Worm (Caenorhabditis elegans) whole organism, L3 larva: ENCODE results near the gene irld-66.

Experiments
- ZK546.5 ChIP-seq: sonication (generic microtip); optimal IDR thresholded peaks from 2 replicates; lab custom pipeline; 2017; ENCODE audit warnings: missing biosample characterization, missing genetic modification characterization
- aly-2 ChIP-seq: fragments of 150-350 bp; optimal IDR thresholded peaks from 2 replicates; lab custom pipeline; 2014; ENCODE audit warnings: missing biosample characterization, missing genetic modification characterization
- ceh-16 ChIP-seq: sonication (generic microtip); optimal IDR thresholded peaks from 2 replicates; lab custom pipeline; 2017; ENCODE audit warnings: missing biosample characterization, missing genetic modification characterization
- ceh-28 ChIP-seq: fragments of 150-350 bp; optimal IDR thresholded peaks from 2 replicates; lab custom pipeline; 2014; ENCODE audit warnings: missing biosample characterization, missing genetic modification reagents, missing genetic modification characterization
- ceh-82 ChIP-seq: fragments of 150-350 bp; optimal IDR thresholded peaks from 2 replicates; lab custom pipeline; 2014; ENCODE audit warnings: missing biosample characterization, missing genetic modification characterization
- ceh-9 ChIP-seq: sonication (generic microtip); optimal IDR thresholded peaks from 2 replicates; lab custom pipeline; 2018; ENCODE audit warnings: missing biosample characterization, missing genetic modification characterization
- daf-12 ChIP-seq: fragments of 150-350 bp; optimal IDR thresholded peaks from 2 replicates; lab custom pipeline; 2014; ENCODE audit warnings: missing biosample characterization, missing genetic modification reagents, missing genetic modification characterization
- egl-27 ChIP-seq: sonication (generic microtip); optimal IDR thresholded peaks from 4 replicates; lab custom pipeline; 2017; ENCODE audit warnings: missing biosample characterization, missing genetic modification reagents, missing genetic modification characterization
- egl-5 ChIP-seq: fragments of 150-350 bp; optimal IDR thresholded peaks from 2 replicates; lab custom pipeline; 2017; ENCODE audit warnings: missing biosample characterization, missing genetic modification reagents, missing genetic modification characterization, inconsistent platforms
- elt-1 ChIP-seq: fragments of 150-350 bp; optimal IDR thresholded peaks from 2 replicates; lab custom pipeline; 2014; ENCODE audit warnings: missing biosample characterization, missing genetic modification characterization
- elt-2 ChIP-seq: sonication (generic microtip); optimal IDR thresholded peaks from 2 replicates; lab custom pipeline; 2016; ENCODE audit warnings: missing genetic modification reagents, mild to moderate bottlenecking, missing genetic modification characterization, missing compliant biosample characterization
- eor-1 ChIP-seq, 2 experiments: fragments of 150-350 bp; optimal IDR thresholded peaks; 2 replicates each; lab custom pipeline; 2014 to 2018; ENCODE audit warnings: missing biosample characterization in 2 of 2, missing genetic modification characterization in 2 of 2
- fkh-10 ChIP-seq: sonication (generic microtip); optimal IDR thresholded peaks from 2 replicates; lab custom pipeline; 2017; ENCODE audit warnings: missing biosample characterization, missing genetic modification reagents, missing genetic modification characterization
- fos-1 ChIP-seq: fragments of 150-350 bp; optimal IDR thresholded peaks from 2 replicates; lab custom pipeline; 2014; ENCODE audit warnings: missing biosample characterization, missing genetic modification characterization
- hmg-11 ChIP-seq: sonication (generic microtip); optimal IDR thresholded peaks from 2 replicates; lab custom pipeline; 2016; ENCODE audit warnings: missing genetic modification characterization, missing compliant biosample characterization
- lin-39 ChIP-seq: fragments of 150-350 bp; optimal IDR thresholded peaks from 2 replicates; lab custom pipeline; 2018; ENCODE audit warnings: missing biosample characterization, missing genetic modification reagents, missing genetic modification characterization
- lsy-12 ChIP-seq: sonication (generic microtip); optimal IDR thresholded peaks from 2 replicates; lab custom pipeline; 2016; ENCODE audit warnings: mild to moderate bottlenecking, missing genetic modification characterization, missing compliant biosample characterization
- mdl-1 ChIP-seq: fragments of 150-350 bp; optimal IDR thresholded peaks from 2 replicates; lab custom pipeline; 2014; ENCODE audit warnings: missing biosample characterization, missing genetic modification characterization
- nfya-1 ChIP-seq: sonication (generic microtip); optimal IDR thresholded peaks from 2 replicates; lab custom pipeline; 2017; ENCODE audit warnings: missing genetic modification characterization, mild to moderate bottlenecking, missing compliant biosample characterization, antibody characterized with exemption, moderate library complexity; ENCODE audit not compliant: insufficient read depth
- nhr-12 ChIP-seq: fragments of 150-350 bp; optimal IDR thresholded peaks from 2 replicates; lab custom pipeline; 2014; ENCODE audit warnings: missing biosample characterization, missing genetic modification characterization
- nhr-23 ChIP-seq: fragments of 150-350 bp; optimal IDR thresholded peaks from 2 replicates; lab custom pipeline; 2014; ENCODE audit warnings: missing biosample characterization, missing genetic modification reagents, missing genetic modification characterization
- nhr-237 ChIP-seq: fragments of 150-350 bp; optimal IDR thresholded peaks from 2 replicates; lab custom pipeline; 2014; ENCODE audit warnings: missing biosample characterization, missing genetic modification characterization
- nhr-25 ChIP-seq: sonication (generic microtip); optimal IDR thresholded peaks from 2 replicates; lab custom pipeline; 2017; ENCODE audit warnings: missing biosample characterization, missing genetic modification characterization
- nhr-43 ChIP-seq: sonication (generic microtip); optimal IDR thresholded peaks from 2 replicates; lab custom pipeline; 2016; ENCODE audit warnings: mild to moderate bottlenecking, missing genetic modification characterization, missing compliant biosample characterization; ENCODE audit not compliant: poor library complexity, severe bottlenecking
- nhr-67 ChIP-seq: fragments of 150-350 bp; optimal IDR thresholded peaks from 2 replicates; lab custom pipeline; 2014; ENCODE audit warnings: missing biosample characterization, missing genetic modification characterization
- nhr-77 ChIP-seq: fragments of 150-350 bp; optimal IDR thresholded peaks from 2 replicates; lab custom pipeline; 2014; ENCODE audit warnings: missing biosample characterization, missing genetic modification characterization
- pha-4 ChIP-seq: fragments of 150-350 bp; optimal IDR thresholded peaks from 2 replicates; lab custom pipeline; 2014; ENCODE audit warnings: missing biosample characterization, missing genetic modification reagents, missing genetic modification characterization
- skn-1 ChIP-seq: fragments of 150-350 bp; optimal IDR thresholded peaks from 2 replicates; lab custom pipeline; 2014; ENCODE audit warnings: missing biosample characterization, missing genetic modification characterization
- snpc-4 ChIP-seq: fragments of 150-350 bp; optimal IDR thresholded peaks from 2 replicates; lab custom pipeline; 2014; ENCODE audit warnings: missing biosample characterization, missing genetic modification characterization
- tbx-2 ChIP-seq: sonication (generic microtip); optimal IDR thresholded peaks from 2 replicates; lab custom pipeline; 2016; ENCODE audit warnings: mild to moderate bottlenecking, missing genetic modification characterization, missing compliant biosample characterization
- unc-39 ChIP-seq: sonication (generic microtip); optimal IDR thresholded peaks from 4 replicates; lab custom pipeline; 2017; ENCODE audit warnings: missing biosample characterization, missing genetic modification characterization
- unc-62 ChIP-seq: fragments of 150-350 bp; sonication (generic microtip); optimal IDR thresholded peaks from 4 replicates; lab custom pipeline; 2014; ENCODE audit warnings: missing biosample characterization, missing genetic modification reagents, missing genetic modification characterization
- zag-1 ChIP-seq: fragments of 150-350 bp; optimal IDR thresholded peaks from 2 replicates; lab custom pipeline; 2014; ENCODE audit warnings: missing biosample characterization, missing genetic modification characterization
- ztf-11 ChIP-seq: fragments of 150-350 bp; optimal IDR thresholded peaks from 2 replicates; lab custom pipeline; 2014; ENCODE audit warnings: missing biosample characterization, missing genetic modification characterization

Gene irld-66

ce11 chrII:2987122-2987556 lies 46.5 kb upstream of the irld-66 start:
- TF ChIP-seq elt-1 = no peak
- no peak for TF ChIP-seq ZK546.5 (tag; lab: Kevin White, UChicago)
- TF ChIP-seq nhr-67 (tag; lab: Kevin White, UChicago) = no peak
- TF ChIP-seq nfya-1 (tag; lab: Kevin White, UChicago) = no peak
- TF ChIP-seq daf-12 (tag; lab: Kevin White, UChicago) = no peak
- TF ChIP-seq snpc-4 (tag; lab: Kevin White, UChicago) = peak; percentile 24

- no peak for TF ChIP-seq egl-27 (tag; lab: Kevin White, UChicago)
- peak; percentile 43 for TF ChIP-seq snpc-4 (tag; lab: Kevin White, UChicago)
Measured at ce11 chrII:2985935-2986498, 45.4 kb upstream of the irld-66 start.

ce11 chrII:2985446-2985845 lies 44.8 kb upstream of the irld-66 start:
- TF ChIP-seq ceh-28 (tag; lab: Kevin White, UChicago) (no peak), hmg-11 (tag; lab: Kevin White, UChicago) (no peak), nfya-1 (tag; lab: Kevin White, UChicago) (no peak), ceh-9 (no peak), nhr-12 (no peak), nhr-237 (tag; lab: Kevin White, UChicago) (no peak), eor-1 (tag; optimal IDR thresholded peaks at IDR 0.05; lab: Kevin White, UChicago) (no peak), elt-2 (tag; lab: Kevin White, UChicago) (no peak)

ce11 chrII:2984383-2984782 lies 43.7 kb upstream of the irld-66 start:
- no peak for TF ChIP-seq unc-62 (GFP tag; lab: Kevin White, UChicago)
- TF ChIP-seq nhr-12 = no peak
- TF ChIP-seq ZK546.5 (tag; lab: Kevin White, UChicago) = no peak
- TF ChIP-seq ceh-9 = no peak
- no peak for TF ChIP-seq fkh-10
- TF ChIP-seq ceh-16 (tag; lab: Kevin White, UChicago) = no peak
- no peak for TF ChIP-seq nfya-1 (tag; lab: Kevin White, UChicago)
- no peak for TF ChIP-seq nhr-25
- TF ChIP-seq zag-1 (tag; lab: Kevin White, UChicago) = no peak
- TF ChIP-seq tbx-2 (tag; lab: Kevin White, UChicago) = no peak
- no peak for TF ChIP-seq unc-39 (tag; lab: Kevin White, UChicago)
- no peak for TF ChIP-seq ceh-82
- TF ChIP-seq mdl-1 (tag; lab: Kevin White, UChicago) = no peak
- TF ChIP-seq nhr-23 (tag; lab: Kevin White, UChicago) = no peak
- no peak for TF ChIP-seq lin-39
- no peak for TF ChIP-seq nhr-43 (tag; lab: Kevin White, UChicago)
- no peak for TF ChIP-seq ztf-11 (tag; lab: Kevin White, UChicago)
- TF ChIP-seq nhr-77 (tag; lab: Kevin White, UChicago) = no peak
- no peak for TF ChIP-seq aly-2

ce11 chrII:2979061-2979460 lies 38.4 kb upstream of the irld-66 start:
- no peak for TF ChIP-seq lsy-12 (tag; lab: Kevin White, UChicago)
- no peak for TF ChIP-seq pha-4 (tag; lab: Kevin White, UChicago)
- TF ChIP-seq ztf-11 (tag; lab: Kevin White, UChicago) = no peak
- TF ChIP-seq nhr-12 = no peak
- TF ChIP-seq aly-2 = no peak
- no peak for TF ChIP-seq elt-1
- TF ChIP-seq egl-27 (tag; lab: Kevin White, UChicago) = no peak
- no peak for TF ChIP-seq eor-1 (tag; optimal IDR thresholded peaks at IDR 0.05; lab: Kevin White, UChicago)
- no peak for TF ChIP-seq skn-1 (tag; lab: Kevin White, UChicago)
- no peak for TF ChIP-seq fos-1 (tag; lab: Kevin White, UChicago)
- TF ChIP-seq egl-5 (tag; lab: Kevin White, UChicago) = no peak
- no peak for TF ChIP-seq daf-12 (tag; lab: Kevin White, UChicago)
